Worm (Caenorhabditis elegans) whole organism, L4/young adult: ENCODE results near the gene Y48C3A.18.

ENCODE experiments used
- W03F9.2 ChIP-seq: fragments of 150-350 bp; optimal IDR thresholded peaks from 2 replicates; lab custom pipeline; 2014; ENCODE audit warnings: missing biosample characterization, missing genetic modification characterization
- dao-5 ChIP-seq: sonication (generic microtip); optimal IDR thresholded peaks from 2 replicates; lab custom pipeline; 2016; ENCODE audit warnings: missing genotype, missing genetic modification characterization, moderate library complexity, missing compliant biosample characterization

ce11 chrII:13454839-13455238 lies 42.4 kb downstream of the Y48C3A.18 start:
- TF ChIP-seq dao-5 (tag; lab: Kevin White, UChicago) (no peak), W03F9.2 (no peak)
